Fruit fly (Drosophila melanogaster) whole organism, embryonic: ENCODE data around the gene CG15772.
A peak's percentile ranks its signal among the peaks of the same experiment; 100 is the strongest.

ENCODE experiments used
- Atf6 ChIP-seq: fragments of 200-800 bp; sonication (Bioruptor generic); IDR thresholded peaks from 2 replicates; pipeline ENCODE4 v1.3.6; 2022; ENCODE audit warnings: missing biosample characterization, missing genetic modification characterization
- B-H1 ChIP-seq: fragments of 200-800 bp; sonication (Bioruptor generic); IDR thresholded peaks from 3 replicates; pipeline ENCODE4 v1.3.6; 2022; ENCODE audit warnings: missing biosample characterization, missing genetic modification characterization
- CG11695 ChIP-seq: fragments of 200-800 bp; sonication (Bioruptor generic); IDR thresholded peaks from 3 replicates; pipeline ENCODE4 v1.3.6; 2022; ENCODE audit warnings: missing biosample characterization, missing genetic modification characterization
- CG14667 ChIP-seq: fragments of 200-800 bp; sonication (Bioruptor generic); IDR thresholded peaks from 2 replicates; pipeline ENCODE4 v1.3.6; 2022; ENCODE audit warnings: missing biosample characterization, missing genetic modification characterization
- CG16815 ChIP-seq: fragments of 200-800 bp; sonication (Bioruptor generic); optimal IDR thresholded peaks from 3 replicates; lab custom pipeline; 2017; ENCODE audit warnings: missing biosample characterization, mild to moderate bottlenecking, missing genetic modification characterization
- CG17385 ChIP-seq: fragments of 200-800 bp; sonication (Bioruptor generic); optimal IDR thresholded peaks from 3 replicates; lab custom pipeline; 2018; ENCODE audit warnings: missing biosample characterization, mild to moderate bottlenecking, missing genetic modification characterization
- CG1832 ChIP-seq: fragments of 200-800 bp; sonication (Bioruptor generic); optimal IDR thresholded peaks from 2 replicates; lab custom pipeline; 2017; ENCODE audit warnings: missing biosample characterization, mild to moderate bottlenecking, missing genetic modification characterization, inconsistent platforms
- CG2202 ChIP-seq: fragments of 200-800 bp; sonication (Bioruptor generic); optimal IDR thresholded peaks from 2 replicates; lab custom pipeline; 2018; ENCODE audit warnings: missing biosample characterization, mild to moderate bottlenecking, missing genetic modification characterization
- CG3163 ChIP-seq: fragments of 200-800 bp; sonication (Bioruptor generic); optimal IDR thresholded peaks from 3 replicates; lab custom pipeline; 2016; ENCODE audit warnings: missing biosample characterization, missing genetic modification characterization
- CG3407 ChIP-seq: fragments of 200-800 bp; sonication (Bioruptor generic); optimal IDR thresholded peaks from 2 replicates; lab custom pipeline; 2018; ENCODE audit warnings: missing biosample characterization, mild to moderate bottlenecking, missing genetic modification characterization
- CG4730 ChIP-seq: fragments of 200-800 bp; sonication (Bioruptor generic); IDR thresholded peaks from 2 replicates; pipeline ENCODE4 v1.3.6; 2022; ENCODE audit warnings: missing biosample characterization, missing genetic modification characterization
- CG6654 ChIP-seq: fragments of 200-800 bp; sonication (Bioruptor generic); optimal IDR thresholded peaks from 2 replicates; lab custom pipeline; 2017; ENCODE audit warnings: missing biosample characterization, mild to moderate bottlenecking, missing genetic modification characterization
- CG8359 ChIP-seq: fragments of 200-800 bp; sonication (Bioruptor generic); optimal IDR thresholded peaks from 2 replicates; lab custom pipeline; 2017; ENCODE audit warnings: missing biosample characterization, mild to moderate bottlenecking, missing genetic modification characterization, borderline replicate concordance
- Camta ChIP-seq: fragments of 200-800 bp; sonication (Bioruptor generic); optimal IDR thresholded peaks from 2 replicates; lab custom pipeline; 2016; ENCODE audit warnings: missing biosample characterization, missing genetic modification characterization
- CoRest ChIP-seq: fragments of 200-800 bp; sonication (Bioruptor generic); optimal IDR thresholded peaks from 3 replicates; lab custom pipeline; 2018; ENCODE audit warnings: missing biosample characterization, mild to moderate bottlenecking, missing genetic modification characterization, moderate library complexity
- Deaf1 ChIP-seq: fragments of 200-800 bp; optimal IDR thresholded peaks from 3 replicates; lab custom pipeline; 2019; ENCODE audit warnings: missing biosample characterization, mild to moderate bottlenecking, missing genetic modification characterization, moderate library complexity
- Gsc ChIP-seq: fragments of 200-800 bp; sonication (Bioruptor generic); IDR thresholded peaks from 2 replicates; pipeline ENCODE4 v1.3.6; 2022; ENCODE audit warnings: missing biosample characterization, missing genetic modification characterization
- H15 ChIP-seq: fragments of 200-800 bp; sonication (Bioruptor generic); IDR thresholded peaks from 3 replicates; pipeline ENCODE4 v1.3.6; 2022; ENCODE audit warnings: missing biosample characterization, missing genetic modification characterization
- HLH3B ChIP-seq: fragments of 200-800 bp; sonication (Bioruptor generic); IDR thresholded peaks from 2 replicates; pipeline ENCODE4 v1.3.6; 2022; ENCODE audit warnings: missing biosample characterization, missing genetic modification characterization
- Hmx ChIP-seq: fragments of 200-800 bp; sonication (Bioruptor generic); optimal IDR thresholded peaks from 2 replicates; lab custom pipeline; 2016; ENCODE audit warnings: missing biosample characterization, missing genetic modification characterization
- Nf-YB ChIP-seq: fragments of 200-800 bp; sonication (Bioruptor generic); optimal IDR thresholded peaks from 3 replicates; lab custom pipeline; 2019; ENCODE audit warnings: missing biosample characterization, mild to moderate bottlenecking, missing genetic modification characterization, moderate library complexity
- Oli ChIP-seq: fragments of 200-800 bp; sonication (Bioruptor generic); optimal IDR thresholded peaks from 2 replicates; lab custom pipeline; 2018; ENCODE audit warnings: missing biosample characterization, mild to moderate bottlenecking, missing genetic modification characterization, moderate library complexity
- ap ChIP-seq: fragments of 200-800 bp; sonication (Bioruptor generic); IDR thresholded peaks from 2 replicates; pipeline ENCODE4 v1.3.6; 2022; ENCODE audit warnings: missing biosample characterization, missing genetic modification characterization
- ara ChIP-seq: fragments of 200-800 bp; sonication (Bioruptor generic); IDR thresholded peaks from 2 replicates; pipeline ENCODE4 v1.3.6; 2022; ENCODE audit warnings: missing biosample characterization, missing genetic modification characterization
- da ChIP-seq: fragments of 200-800 bp; sonication (Bioruptor generic); optimal IDR thresholded peaks from 2 replicates; lab custom pipeline; 2016; ENCODE audit warnings: missing biosample characterization, missing genetic modification characterization
- en ChIP-seq: fragments of 200-800 bp; sonication (Bioruptor generic); optimal IDR thresholded peaks from 2 replicates; lab custom pipeline; 2016; ENCODE audit warnings: missing biosample characterization, missing genetic modification characterization
- fd102C ChIP-seq: fragments of 200-800 bp; sonication (Bioruptor generic); optimal IDR thresholded peaks from 2 replicates; lab custom pipeline; 2018; ENCODE audit warnings: missing biosample characterization, mild to moderate bottlenecking, missing genetic modification characterization, moderate library complexity
- fu2 ChIP-seq: fragments of 200-800 bp; sonication (Bioruptor generic); optimal IDR thresholded peaks from 2 replicates; lab custom pipeline; 2016; ENCODE audit warnings: missing biosample characterization, missing genetic modification characterization
- gcm2 ChIP-seq: fragments of 200-800 bp; sonication (Bioruptor generic); optimal IDR thresholded peaks from 2 replicates; lab custom pipeline; 2016; ENCODE audit warnings: missing biosample characterization, missing genetic modification characterization
- gem ChIP-seq: fragments of 200-800 bp; sonication (Bioruptor generic); optimal IDR thresholded peaks from 2 replicates; lab custom pipeline; 2019; ENCODE audit warnings: missing biosample characterization, mild to moderate bottlenecking, missing genetic modification characterization, moderate library complexity
- gt ChIP-seq: fragments of 200-800 bp; sonication (Bioruptor generic); IDR thresholded peaks from 2 replicates; pipeline ENCODE4 v1.3.6; 2022; ENCODE audit warnings: missing biosample characterization, missing genetic modification characterization
- kah ChIP-seq: fragments of 200-800 bp; sonication (Bioruptor generic); optimal IDR thresholded peaks from 2 replicates; lab custom pipeline; 2018; ENCODE audit warnings: missing biosample characterization, mild to moderate bottlenecking, missing genetic modification characterization
- kay ChIP-seq: fragments of 200-800 bp; sonication (Bioruptor generic); optimal IDR thresholded peaks from 2 replicates; lab custom pipeline; 2016; ENCODE audit warnings: missing biosample characterization, missing genetic modification characterization
- ken ChIP-seq: fragments of 200-800 bp; sonication (Bioruptor generic); IDR thresholded peaks from 3 replicates; pipeline ENCODE4 v1.3.6; 2022; ENCODE audit warnings: missing biosample characterization, missing genetic modification characterization
- klu ChIP-seq: fragments of 200-800 bp; sonication (Bioruptor generic); IDR thresholded peaks from 2 replicates; pipeline ENCODE4 v1.3.6; 2022; ENCODE audit warnings: missing biosample characterization, missing genetic modification characterization
- luna ChIP-seq: fragments of 200-800 bp; sonication (Bioruptor generic); optimal IDR thresholded peaks from 2 replicates; lab custom pipeline; 2016; ENCODE audit warnings: missing biosample characterization, missing genetic modification characterization
- prd ChIP-seq, 3 experiments: fragments of >200 bp in 2 of 3; fragments of 200-800 bp in 1 of 3; sonication (Bioruptor generic) in 1 of 3; optimal IDR thresholded peaks in 2 of 3; IDR thresholded peaks in 1 of 3; 2 replicates in 2 of 3; 3 replicates in 1 of 3; pipeline versions ENCODE4 v1.3.6 to Lab custom; 2017 to 2022; ENCODE audit warnings: missing biosample characterization in 1 of 3, missing genetic modification characterization in 1 of 3
- pros ChIP-seq: fragments of 200-800 bp; sonication (Bioruptor generic); optimal IDR thresholded peaks from 3 replicates; lab custom pipeline; 2019; ENCODE audit warnings: missing biosample characterization, mild to moderate bottlenecking, missing genetic modification characterization, moderate library complexity
- seq ChIP-seq: fragments of 200-800 bp; sonication (Bioruptor generic); IDR thresholded peaks from 2 replicates; pipeline ENCODE4 v1.3.6; 2022; ENCODE audit warnings: missing biosample characterization, missing genetic modification characterization
- sim ChIP-seq: fragments of 200-800 bp; sonication (Bioruptor generic); IDR thresholded peaks from 2 replicates; pipeline ENCODE4 v1.3.6; 2022; ENCODE audit warnings: missing biosample characterization, missing genetic modification characterization
- so ChIP-seq: fragments of 200-800 bp; sonication (Bioruptor generic); IDR thresholded peaks from 3 replicates; pipeline ENCODE4 v1.3.6; 2022; ENCODE audit warnings: missing biosample characterization, missing genetic modification characterization
- tgo ChIP-seq: fragments of 200-800 bp; sonication (Bioruptor generic); IDR thresholded peaks from 3 replicates; pipeline ENCODE4 v1.3.6; 2022; ENCODE audit warnings: missing biosample characterization, missing genetic modification characterization
- tin ChIP-seq: fragments of 200-800 bp; sonication (Bioruptor generic); optimal IDR thresholded peaks from 3 replicates; lab custom pipeline; 2016; ENCODE audit warnings: missing biosample characterization, missing genetic modification characterization
- vnd ChIP-seq: fragments of 200-800 bp; sonication (Bioruptor generic); IDR thresholded peaks from 3 replicates; pipeline ENCODE4 v1.3.6; 2022; ENCODE audit warnings: missing biosample characterization, missing genetic modification characterization; ENCODE audit not compliant: partially characterized antibody
- z ChIP-seq: fragments of 200-800 bp; sonication (Bioruptor generic); IDR thresholded peaks from 3 replicates; pipeline ENCODE4 v1.3.6; 2022; ENCODE audit warnings: missing biosample characterization, missing genetic modification characterization

CG15772 gene

DNA sequence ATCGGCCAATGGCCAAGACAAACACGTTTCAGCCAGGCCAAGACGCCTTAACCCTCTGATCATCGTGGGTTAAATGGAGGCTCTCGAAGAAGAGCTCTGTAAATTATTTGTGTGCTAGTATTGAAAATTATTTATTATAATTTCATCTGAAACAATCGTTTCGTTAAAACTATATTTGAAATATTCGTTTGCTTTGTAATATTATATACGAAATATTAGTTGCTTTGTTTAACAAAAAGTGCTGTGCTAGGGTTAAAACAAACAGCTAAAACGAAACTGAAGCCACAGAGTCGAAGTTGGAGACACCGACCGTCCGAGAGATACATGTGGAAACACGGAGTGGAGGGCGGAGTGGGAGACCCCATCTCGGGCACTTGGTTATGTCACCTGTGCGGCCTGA lies 34.5 kb downstream of the CG15772 start (continued):
- peak; percentile 52 for TF ChIP-seq Oli
- TF ChIP-seq H15 (GFP tag; lab: Robert Waterston, UW): no peak
- TF ChIP-seq ken (GFP tag; lab: Robert Waterston, UW): peak; percentile 30; the same call in 1 of the 3 replicates
- TF ChIP-seq fu2 (GFP tag; lab: Kevin White, UChicago): no peak
- no peak for TF ChIP-seq prd (optimal IDR thresholded peaks at IDR 0.05; lab: Kevin White, UChicago)
- peak; percentile 26; the same call in 1 of the 3 replicates for TF ChIP-seq prd (GFP tag; IDR thresholded peaks at IDR 0.05; lab: Robert Waterston, UW)
- TF ChIP-seq B-H1 (GFP tag; lab: Robert Waterston, UW): 0 out of 3 replicates have a peak, but pooled peaks have one; percentile 11
- peak; percentile 38 for TF ChIP-seq pros
- peak; percentile 65 for TF ChIP-seq gem (tag; lab: Kevin White, UChicago)
- TF ChIP-seq CoRest (tag; lab: Kevin White, UChicago): peak; percentile 43
- TF ChIP-seq kah (GFP tag; lab: Kevin White, UChicago): no peak
- TF ChIP-seq CG3163 (GFP tag; lab: Kevin White, UChicago): no peak

DNA sequence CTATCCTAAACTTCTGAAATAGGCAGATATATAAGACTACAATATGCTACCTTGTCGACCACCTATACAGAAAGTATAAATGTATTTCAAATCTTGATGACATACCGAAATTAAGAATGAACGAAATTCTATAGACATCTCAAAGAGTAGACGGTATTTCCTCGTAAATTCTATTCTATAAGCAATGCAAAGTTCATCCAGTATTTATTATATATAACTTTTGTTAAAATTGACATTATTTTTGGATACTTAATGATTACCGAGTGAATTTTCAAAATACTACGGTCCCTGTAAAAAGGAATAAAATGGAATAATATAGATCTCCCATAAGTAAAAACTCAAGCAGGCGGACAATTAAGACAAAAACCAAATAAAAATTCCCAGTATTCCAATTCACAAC lies 37.1 kb downstream of the CG15772 start, which contains the start of gene CG15767:
Gene CG15767, plus strand, starts transcription at position 301 of the 400 bp plus-strand sequence.
- TF ChIP-seq CG11695 (no peak), vnd (GFP tag; lab: Robert Waterston, UW) (no peak), Gsc (GFP tag; lab: Robert Waterston, UW) (no peak), CG2202 (no peak), CG16815 (no peak), Camta (GFP tag; lab: Kevin White, UChicago) (no peak), Atf6 (GFP tag; lab: Robert Waterston, UW) (no peak), en (GFP tag; lab: Kevin White, UChicago) (no peak), gcm2 (GFP tag; lab: Kevin White, UChicago) (no peak), CG14667 (no peak), gt (GFP tag; lab: Robert Waterston, UW) (no peak), tgo (GFP tag; lab: Robert Waterston, UW) (no peak), CG8359 (GFP tag; lab: Kevin White, UChicago) (no peak), CG3407 (GFP tag; lab: Kevin White, UChicago) (no peak), fd102C (GFP tag; lab: Kevin White, UChicago) (no peak), seq (no peak), CG1832 (no peak), HLH3B (GFP tag; lab: Robert Waterston, UW) (no peak), ap (no peak), da (no peak)

DNA sequence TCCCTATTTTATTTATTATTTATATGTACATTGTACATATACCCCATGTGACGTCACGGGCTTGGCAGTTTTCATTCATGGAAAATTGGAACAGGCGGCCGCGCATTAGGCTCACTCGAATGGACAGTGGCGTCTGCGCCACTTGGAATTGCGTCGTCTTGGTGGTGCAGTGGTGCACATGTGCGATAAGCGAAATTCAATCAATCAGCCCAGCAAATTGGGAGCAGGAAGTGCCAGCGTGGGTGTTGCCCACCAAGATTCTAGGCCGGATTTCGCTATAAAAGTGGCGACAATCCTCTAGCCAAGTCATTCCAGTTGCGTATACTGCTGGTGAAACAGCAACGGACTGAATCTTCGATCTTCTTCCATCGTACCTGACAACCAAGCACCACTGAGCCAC lies 39.8 kb downstream of the CG15772 start, which contains the start of gene CG12239:
Gene CG12239, plus strand, starts transcription at position 301 of the 400 bp plus-strand sequence.
- TF ChIP-seq ara (GFP tag; lab: Robert Waterston, UW) (no peak), CG17385 (GFP tag; lab: Kevin White, UChicago) (no peak), Nf-YB (GFP tag; lab: Kevin White, UChicago) (no peak), kay (GFP tag; lab: Kevin White, UChicago) (no peak), Hmx (GFP tag; lab: Kevin White, UChicago) (no peak), luna (GFP tag; lab: Kevin White, UChicago) (no peak), CG6654 (GFP tag; lab: Kevin White, UChicago) (no peak), tin (no peak), Deaf1 (no peak), so (no peak), z (GFP tag; lab: Robert Waterston, UW) (no peak), klu (no peak), CG4730 (GFP tag; lab: Robert Waterston, UW) (no peak), sim (GFP tag; lab: Robert Waterston, UW) (no peak)
